Worm (Caenorhabditis elegans) whole organism, L4 larva: ENCODE data around the gene twk-25.

Experiments used
- D1046.2 ChIP-seq: fragments of 200-800 bp; sonication (Bioruptor generic); IDR thresholded peaks from 2 replicates; pipeline ENCODE4 v1.3.6; 2022; ENCODE audit warnings: missing genetic modification characterization, missing compliant biosample characterization
- T26A8.4 ChIP-seq: fragments of 200-800 bp; sonication (Bioruptor generic); IDR thresholded peaks from 2 replicates; pipeline ENCODE4 v1.3.6; 2022; ENCODE audit warnings: missing genetic modification characterization, missing compliant biosample characterization
- Y105C5A.15 ChIP-seq: fragments of 200-800 bp; sonication (Bioruptor generic); IDR thresholded peaks from 2 replicates; pipeline ENCODE4 v1.3.6; 2022; ENCODE audit warnings: missing genetic modification characterization, missing compliant biosample characterization
- Y5F2A.4 ChIP-seq: fragments of 200-800 bp; sonication (Bioruptor generic); optimal IDR thresholded peaks from 2 replicates; lab custom pipeline; 2018; ENCODE audit warnings: mild to moderate bottlenecking, missing genetic modification characterization, missing compliant biosample characterization
- Y75B8A.6 ChIP-seq: fragments of 200-800 bp; sonication (Bioruptor generic); IDR thresholded peaks from 2 replicates; pipeline ENCODE4 v1.3.6; 2022; ENCODE audit warnings: missing genetic modification reagents, missing genetic modification characterization, missing compliant biosample characterization
- ZK337.2 ChIP-seq: fragments of 200-800 bp; sonication (Bioruptor generic); IDR thresholded peaks from 2 replicates; pipeline ENCODE4 v1.3.6; 2022; ENCODE audit warnings: missing genetic modification reagents, missing genetic modification characterization, missing compliant biosample characterization
- aha-1 ChIP-seq: fragments of 150-350 bp; peaks from one replicate; lab custom pipeline; 2014; ENCODE audit warnings: missing biosample characterization, missing genetic modification characterization
- arid-1 ChIP-seq: fragments of 200-800 bp; sonication (Bioruptor generic); conservative IDR thresholded peaks from 2 replicates; pipeline ENCODE4 v1.3.6; 2022; ENCODE audit warnings: missing genetic modification reagents, missing genetic modification characterization, missing compliant biosample characterization
- ceh-20 ChIP-seq: fragments of 200-800 bp; sonication (Bioruptor generic); IDR thresholded peaks from 2 replicates; pipeline ENCODE4 v1.3.6; 2022; ENCODE audit warnings: missing genetic modification reagents, missing genetic modification characterization, missing compliant biosample characterization
- ceh-28 ChIP-seq: fragments of 150-350 bp; optimal IDR thresholded peaks from 2 replicates; lab custom pipeline; 2014; ENCODE audit warnings: missing biosample characterization, missing genetic modification reagents, missing genetic modification characterization
- ceh-82 ChIP-seq: sonication (generic microtip); optimal IDR thresholded peaks from 2 replicates; lab custom pipeline; 2017; ENCODE audit warnings: missing biosample characterization, missing genetic modification characterization
- cey-2 ChIP-seq: sonication (generic microtip); optimal IDR thresholded peaks from 3 replicates; lab custom pipeline; 2017; ENCODE audit warnings: missing genetic modification characterization, mild to moderate bottlenecking, missing compliant biosample characterization, antibody characterized with exemption, borderline replicate concordance; ENCODE audit not compliant: insufficient read depth
- ctbp-1 ChIP-seq: fragments of 200-800 bp; sonication (Bioruptor generic); IDR thresholded peaks from 2 replicates; pipeline ENCODE4 v1.3.6; 2022; ENCODE audit warnings: missing genetic modification reagents, missing genetic modification characterization, missing compliant biosample characterization
- daf-16 ChIP-seq, 3 experiments: sonication (generic microtip); optimal IDR thresholded peaks; 2 replicates each; lab custom pipeline; 2016 to 2017; ENCODE audit warnings: missing genetic modification characterization in 3 of 3, missing genetic modification reagents in 3 of 3, mild to moderate bottlenecking in 2 of 3, missing compliant biosample characterization in 2 of 3, missing biosample characterization in 1 of 3, moderate library complexity in 1 of 3
- dmd-9 ChIP-seq: fragments of 200-800 bp; sonication (Bioruptor generic); IDR thresholded peaks from 2 replicates; pipeline ENCODE4 v1.3.6; 2022; ENCODE audit warnings: missing genetic modification reagents, missing genetic modification characterization, missing compliant biosample characterization
- dve-1 ChIP-seq: sonication (generic microtip); optimal IDR thresholded peaks from 2 replicates; lab custom pipeline; 2017; ENCODE audit warnings: antibody characterized with exemption, mild to moderate bottlenecking, missing genetic modification characterization, missing compliant biosample characterization; ENCODE audit not compliant: insufficient read depth
- jun-1 ChIP-seq: fragments of 150-350 bp; optimal IDR thresholded peaks from 2 replicates; lab custom pipeline; 2014; ENCODE audit warnings: missing biosample characterization, missing genetic modification reagents, missing genetic modification characterization
- lim-7 ChIP-seq: fragments of 200-800 bp; sonication (Bioruptor generic); IDR thresholded peaks from 2 replicates; pipeline ENCODE4 v1.3.6; 2022; ENCODE audit warnings: missing genetic modification characterization, missing compliant biosample characterization
- lin-39 ChIP-seq: fragments of 150-350 bp; optimal IDR thresholded peaks from 2 replicates; lab custom pipeline; 2014; ENCODE audit warnings: missing biosample characterization, missing genetic modification reagents, missing genetic modification characterization
- lsy-2 ChIP-seq, 2 experiments: fragments of 150-350 bp in 1 of 2; sonication (generic microtip) in 1 of 2; optimal IDR thresholded peaks; 2 replicates each; lab custom pipeline; 2014 to 2017; ENCODE audit warnings: missing biosample characterization in 2 of 2, missing genetic modification characterization in 2 of 2
- mdl-1 ChIP-seq, 2 experiments: fragments of 150-350 bp in 1 of 2; sonication (generic microtip) in 1 of 2; optimal IDR thresholded peaks; 2 replicates each; lab custom pipeline; 2014 to 2017; ENCODE audit warnings: missing biosample characterization in 2 of 2, missing genetic modification characterization in 2 of 2
- mep-1 ChIP-seq: fragments of 150-350 bp; sonication (generic microtip); optimal IDR thresholded peaks from 3 replicates; lab custom pipeline; 2014; ENCODE audit warnings: missing biosample characterization, missing genetic modification characterization
- nhr-11 ChIP-seq: fragments of 150-350 bp; optimal IDR thresholded peaks from 2 replicates; lab custom pipeline; 2014; ENCODE audit warnings: missing biosample characterization, missing genetic modification characterization
- nhr-28 ChIP-seq: fragments of 150-350 bp; optimal IDR thresholded peaks from 2 replicates; lab custom pipeline; 2014; ENCODE audit warnings: missing biosample characterization, missing genetic modification characterization
- nhr-42 ChIP-seq: fragments of 200-800 bp; sonication (Bioruptor generic); IDR thresholded peaks from 2 replicates; pipeline ENCODE4 v1.3.6; 2022; ENCODE audit warnings: missing genetic modification characterization, missing compliant biosample characterization
- pqm-1 ChIP-seq: sonication (generic microtip); optimal IDR thresholded peaks from 2 replicates; lab custom pipeline; 2017; ENCODE audit warnings: missing biosample characterization, missing genetic modification characterization
- rbr-2 ChIP-seq: sonication (generic microtip); optimal IDR thresholded peaks from 2 replicates; lab custom pipeline; 2016; ENCODE audit warnings: missing genotype, missing genetic modification characterization, missing compliant biosample characterization
- snpc-4 ChIP-seq: fragments of 150-350 bp; optimal IDR thresholded peaks from 2 replicates; lab custom pipeline; 2014; ENCODE audit warnings: missing biosample characterization, missing genetic modification characterization
- spr-3 ChIP-seq: fragments of 200-800 bp; sonication (Bioruptor generic); optimal IDR thresholded peaks from 2 replicates; lab custom pipeline; 2018; ENCODE audit warnings: mild to moderate bottlenecking, missing genetic modification characterization, missing compliant biosample characterization
- tra-1 ChIP-seq: fragments of 200-800 bp; sonication (Bioruptor generic); IDR thresholded peaks from 2 replicates; pipeline ENCODE4 v1.3.6; 2022; ENCODE audit warnings: missing genetic modification reagents, missing genetic modification characterization, missing compliant biosample characterization
- unc-62 ChIP-seq, 3 experiments: fragments of 150-350 bp in 1 of 3; sonication (generic microtip); optimal IDR thresholded peaks in 2 of 3; peaks in 1 of 3; 1 replicate in 1 of 3; 2 replicates in 2 of 3; lab custom pipeline; 2014 to 2017; ENCODE audit warnings: missing biosample characterization in 3 of 3, missing genetic modification characterization in 3 of 3, missing genetic modification reagents in 3 of 3, missing genotype in 1 of 3
- vab-7 ChIP-seq: fragments of 200-800 bp; sonication (Bioruptor generic); IDR thresholded peaks from 2 replicates; pipeline ENCODE4 v1.3.6; 2022; ENCODE audit warnings: missing genetic modification reagents, missing genetic modification characterization, missing compliant biosample characterization
- zfp-2 ChIP-seq: sonication (generic microtip); optimal IDR thresholded peaks from 2 replicates; lab custom pipeline; 2016; ENCODE audit warnings: mild to moderate bottlenecking, missing genetic modification characterization, missing compliant biosample characterization
- zfp-3 ChIP-seq: fragments of 200-800 bp; sonication (Bioruptor generic); conservative IDR thresholded peaks from 2 replicates; pipeline ENCODE4 v1.3.6; 2022; ENCODE audit warnings: missing genetic modification reagents, missing genetic modification characterization, missing compliant biosample characterization
- zip-11 ChIP-seq: fragments of 200-800 bp; sonication (Bioruptor generic); IDR thresholded peaks from 2 replicates; pipeline ENCODE4 v1.3.6; 2022; ENCODE audit warnings: missing genetic modification characterization, missing compliant biosample characterization
- zip-2 ChIP-seq: fragments of 150-350 bp; optimal IDR thresholded peaks from 2 replicates; lab custom pipeline; 2014; ENCODE audit warnings: missing biosample characterization, missing genetic modification characterization

twk-25 gene

ce11 chrIV:11461335-11461734, 43.2 kb upstream of the twk-25 start:
- TF ChIP-seq lsy-2 (tag; optimal IDR thresholded peaks at IDR 0.05; lab: Kevin White, UChicago) (no peak), jun-1 (tag; lab: Kevin White, UChicago) (no peak), ZK337.2 (GFP tag; lab: Robert Waterston, UW) (no peak), nhr-11 (tag; lab: Kevin White, UChicago) (no peak), T26A8.4 (GFP tag; lab: Robert Waterston, UW) (no peak), unc-62 (GFP tag; optimal IDR thresholded peaks at IDR 0.05 in 1 of 2; lab: Kevin White, UChicago) (peak in 1 of 2 experiments; percentile 90), unc-62 (tag; optimal IDR thresholded peaks at IDR 0.05; lab: Kevin White, UChicago) (no peak), rbr-2 (tag; lab: Kevin White, UChicago) (no peak)

- no peak for TF ChIP-seq nhr-11 (tag; lab: Kevin White, UChicago)
- no peak for TF ChIP-seq zfp-3 (GFP tag; lab: Robert Waterston, UW)
- no peak for TF ChIP-seq pqm-1 (tag; lab: Kevin White, UChicago)
- no peak for TF ChIP-seq ceh-20 (GFP tag; lab: Robert Waterston, UW)
- TF ChIP-seq Y5F2A.4 (GFP tag; lab: Kevin White, UChicago), result no peak
Observed at ce11 chrIV:11465125-11465524, 39.4 kb upstream of the twk-25 start, which contains the start of gene C10C6.3. Gene C10C6.3, minus strand, starts transcription at chrIV:11465225.

ce11 chrIV:11467413-11467812, 37.1 kb upstream of the twk-25 start, which contains the start of gene C10C6.7:
Gene C10C6.7, minus strand, starts transcription at chrIV:11467513.
- no peak for TF ChIP-seq ctbp-1 (GFP tag; lab: Robert Waterston, UW)
- no peak for TF ChIP-seq zfp-2 (tag; lab: Kevin White, UChicago)
- no peak for TF ChIP-seq snpc-4 (tag; lab: Kevin White, UChicago)
- no peak for TF ChIP-seq ceh-82
- no peak for TF ChIP-seq D1046.2 (GFP tag; lab: Robert Waterston, UW)
- no peak for TF ChIP-seq ZK337.2 (GFP tag; lab: Robert Waterston, UW)

ce11 chrIV:11469698-11470591, 34.6 kb upstream of the twk-25 start, which contains the start of the genes C10C6.13 and wht-2:
Gene C10C6.13, minus strand, starts transcription at chrIV:11469748.
Gene wht-2, plus strand, starts transcription at chrIV:11470436.
- no peak for TF ChIP-seq ceh-28 (tag; lab: Kevin White, UChicago)
- peak; percentile 58 for TF ChIP-seq aha-1
- TF ChIP-seq pqm-1 (tag; lab: Kevin White, UChicago), result peak; percentile 82
- TF ChIP-seq zip-11, result no peak
- TF ChIP-seq tra-1 (GFP tag; lab: Robert Waterston, UW), result no peak
- TF ChIP-seq mep-1 (tag; lab: Kevin White, UChicago), result no peak
- peak; percentile 72 for TF ChIP-seq dve-1 (tag; lab: Kevin White, UChicago)
- TF ChIP-seq mdl-1 (tag; optimal IDR thresholded peaks at IDR 0.05; lab: Kevin White, UChicago), result no peak
- no peak for TF ChIP-seq daf-16 (GFP tag; optimal IDR thresholded peaks at IDR 0.05; lab: Kevin White, UChicago)
- peak; percentile 95 for TF ChIP-seq daf-16 (tag; optimal IDR thresholded peaks at IDR 0.05; lab: Kevin White, UChicago)
- peak; percentile 81 for TF ChIP-seq nhr-28 (tag; lab: Kevin White, UChicago)
- no peak for TF ChIP-seq Y5F2A.4 (GFP tag; lab: Kevin White, UChicago)

- TF ChIP-seq Y75B8A.6 (GFP tag; lab: Robert Waterston, UW), result no peak
- TF ChIP-seq unc-62 (GFP tag; optimal IDR thresholded peaks at IDR 0.05 in 1 of 2; lab: Kevin White, UChicago), result peak in 1 of 2 experiments; percentile 87
- no peak for TF ChIP-seq unc-62 (tag; optimal IDR thresholded peaks at IDR 0.05; lab: Kevin White, UChicago)
Observed at ce11 chrIV:11472023-11472422, 32.5 kb upstream of the twk-25 start.

ce11 chrIV:11474067-11474466, 30.4 kb upstream of the twk-25 start:
- peak; percentile 99 for TF ChIP-seq lim-7 (GFP tag; lab: Robert Waterston, UW)
- TF ChIP-seq spr-3 (GFP tag; lab: Kevin White, UChicago), result peak; percentile 85
- TF ChIP-seq ceh-20 (GFP tag; lab: Robert Waterston, UW), result peak; percentile 87
- no peak for TF ChIP-seq snpc-4 (tag; lab: Kevin White, UChicago)
- TF ChIP-seq arid-1 (GFP tag; lab: Robert Waterston, UW), result peak; percentile 96
- no peak for TF ChIP-seq cey-2
- TF ChIP-seq zip-2 (tag; lab: Kevin White, UChicago), result no peak
- no peak for TF ChIP-seq ceh-82
- TF ChIP-seq lin-39 (tag; lab: Kevin White, UChicago), result no peak
- peak; percentile 96 for TF ChIP-seq Y105C5A.15 (GFP tag; lab: Robert Waterston, UW)
- peak; percentile 89 for TF ChIP-seq dmd-9 (GFP tag; lab: Robert Waterston, UW)
- TF ChIP-seq mdl-1 (tag; optimal IDR thresholded peaks at IDR 0.05; lab: Kevin White, UChicago), result peak in 1 of 2 experiments; percentile 3
- peak; percentile 86 for TF ChIP-seq ZK337.2 (GFP tag; lab: Robert Waterston, UW)
- peak; percentile 96 for TF ChIP-seq vab-7
- TF ChIP-seq nhr-11 (tag; lab: Kevin White, UChicago), result peak; percentile 34
- peak; percentile 81; the same call in 1 of the 2 replicates for TF ChIP-seq nhr-42 (GFP tag; lab: Robert Waterston, UW)
